Worm (Caenorhabditis elegans) whole organism, late embryonic: Measurements from ENCODE around the gene K07G6.1.

Experiments
- C08G9.2 ChIP-seq: sonication (generic microtip); optimal IDR thresholded peaks from 2 replicates; lab custom pipeline; 2016; ENCODE audit warnings: mild to moderate bottlenecking, missing genetic modification characterization, moderate library complexity, missing compliant biosample characterization
- F13H6.1 ChIP-seq: sonication (generic microtip); optimal IDR thresholded peaks from 2 replicates; lab custom pipeline; 2016; ENCODE audit warnings: missing genetic modification characterization, missing compliant biosample characterization
- K02D7.2 ChIP-seq: sonication (generic microtip); optimal IDR thresholded peaks from 2 replicates; lab custom pipeline; 2017; ENCODE audit warnings: mild to moderate bottlenecking, missing genetic modification characterization, missing compliant biosample characterization
- T23F11.4 ChIP-seq: fragments of 200-800 bp; sonication (Bioruptor generic); optimal IDR thresholded peaks from 2 replicates; lab custom pipeline; 2018; ENCODE audit warnings: mild to moderate bottlenecking, missing genetic modification characterization, missing compliant biosample characterization
- Y22D7AL.16 ChIP-seq: sonication (generic microtip); optimal IDR thresholded peaks from 2 replicates; lab custom pipeline; 2016; ENCODE audit warnings: missing genetic modification characterization, missing compliant biosample characterization
- ahr-1 ChIP-seq: sonication (generic microtip); optimal IDR thresholded peaks from 2 replicates; lab custom pipeline; 2016; ENCODE audit warnings: missing genetic modification characterization, missing compliant biosample characterization
- ama-1 ChIP-seq: fragments of 150-350 bp; optimal IDR thresholded peaks from 2 replicates; lab custom pipeline; 2014
- ceh-18 ChIP-seq: sonication (generic microtip); optimal IDR thresholded peaks from 2 replicates; lab custom pipeline; 2016; ENCODE audit warnings: missing genetic modification characterization, missing compliant biosample characterization
- ceh-22 ChIP-seq: sonication (generic microtip); optimal IDR thresholded peaks from 2 replicates; lab custom pipeline; 2017; ENCODE audit warnings: missing biosample characterization, missing genetic modification characterization
- ceh-34 ChIP-seq: sonication (generic microtip); optimal IDR thresholded peaks from 2 replicates; lab custom pipeline; 2016; ENCODE audit warnings: mild to moderate bottlenecking, missing genetic modification characterization, missing compliant biosample characterization
- ceh-6 ChIP-seq: fragments of 200-800 bp; sonication (Bioruptor generic); optimal IDR thresholded peaks from 2 replicates; lab custom pipeline; 2018; ENCODE audit warnings: mild to moderate bottlenecking, missing genetic modification characterization, missing compliant biosample characterization
- che-1 ChIP-seq: sonication (generic microtip); optimal IDR thresholded peaks from 2 replicates; lab custom pipeline; 2016; ENCODE audit warnings: mild to moderate bottlenecking, missing genetic modification characterization, missing compliant biosample characterization
- elt-4 ChIP-seq: sonication (generic microtip); optimal IDR thresholded peaks from 2 replicates; lab custom pipeline; 2016; ENCODE audit warnings: missing genetic modification characterization, missing compliant biosample characterization
- ets-4 ChIP-seq: sonication (generic microtip); optimal IDR thresholded peaks from 2 replicates; lab custom pipeline; 2016; ENCODE audit warnings: missing genetic modification characterization, missing compliant biosample characterization
- eyg-1 ChIP-seq: sonication (generic microtip); optimal IDR thresholded peaks from 2 replicates; lab custom pipeline; 2016; ENCODE audit warnings: missing genotype, missing genetic modification characterization, missing compliant biosample characterization
- fax-1 ChIP-seq: sonication (generic microtip); optimal IDR thresholded peaks from 2 replicates; lab custom pipeline; 2016; ENCODE audit warnings: missing genotype, missing genetic modification characterization, missing compliant biosample characterization
- hlh-30 ChIP-seq: sonication (generic microtip); optimal IDR thresholded peaks from 2 replicates; lab custom pipeline; 2017; ENCODE audit warnings: antibody characterized with exemption, missing genetic modification characterization, missing compliant biosample characterization; ENCODE audit not compliant: insufficient read depth
- hlh-6 ChIP-seq: sonication (generic microtip); optimal IDR thresholded peaks from 2 replicates; lab custom pipeline; 2016; ENCODE audit warnings: missing genotype, missing genetic modification characterization, missing compliant biosample characterization
- hlh-8 ChIP-seq: sonication (generic microtip); optimal IDR thresholded peaks from 2 replicates; lab custom pipeline; 2016; ENCODE audit warnings: missing genotype, missing genetic modification characterization, missing compliant biosample characterization
- lin-11 ChIP-seq: fragments of 200-800 bp; sonication (Bioruptor generic); optimal IDR thresholded peaks from 2 replicates; lab custom pipeline; 2018; ENCODE audit warnings: mild to moderate bottlenecking, missing genetic modification characterization, missing compliant biosample characterization
- madf-2 ChIP-seq: sonication (generic microtip); optimal IDR thresholded peaks from 2 replicates; lab custom pipeline; 2017; ENCODE audit warnings: missing genetic modification characterization, missing compliant biosample characterization
- mec-3 ChIP-seq: sonication (generic microtip); optimal IDR thresholded peaks from 2 replicates; lab custom pipeline; 2016; ENCODE audit warnings: borderline replicate concordance, missing genetic modification characterization, missing compliant biosample characterization
- nfya-1 ChIP-seq: sonication (generic microtip); optimal IDR thresholded peaks from 2 replicates; lab custom pipeline; 2017; ENCODE audit warnings: missing genetic modification characterization, mild to moderate bottlenecking, missing compliant biosample characterization, antibody characterized with exemption, moderate library complexity
- nhr-11 ChIP-seq: fragments of 150-350 bp; optimal IDR thresholded peaks from 2 replicates; lab custom pipeline; 2014; ENCODE audit warnings: missing biosample characterization, missing genetic modification characterization
- npax-4 ChIP-seq: sonication (generic microtip); optimal IDR thresholded peaks from 2 replicates; lab custom pipeline; 2016; ENCODE audit warnings: missing genetic modification characterization, missing compliant biosample characterization
- odd-2 ChIP-seq: sonication (generic microtip); optimal IDR thresholded peaks from 2 replicates; lab custom pipeline; 2017; ENCODE audit warnings: antibody characterized with exemption, mild to moderate bottlenecking, missing genetic modification characterization, missing compliant biosample characterization
- pat-9 ChIP-seq: fragments of 200-800 bp; sonication (Bioruptor generic); optimal IDR thresholded peaks from 2 replicates; lab custom pipeline; 2018; ENCODE audit warnings: mild to moderate bottlenecking, missing genetic modification characterization, moderate library complexity, missing compliant biosample characterization
- pax-1 ChIP-seq: fragments of 150-350 bp; optimal IDR thresholded peaks from 2 replicates; lab custom pipeline; 2014; ENCODE audit warnings: missing biosample characterization, missing genetic modification characterization
- pha-2 ChIP-seq: sonication (generic microtip); optimal IDR thresholded peaks from 2 replicates; lab custom pipeline; 2017; ENCODE audit warnings: mild to moderate bottlenecking, missing genetic modification characterization, missing compliant biosample characterization
- pha-4 ChIP-seq: fragments of 150-350 bp; optimal IDR thresholded peaks from 2 replicates; lab custom pipeline; 2018; ENCODE audit warnings: missing biosample characterization, missing genetic modification reagents, missing genetic modification characterization
- pqm-1 ChIP-seq: sonication (generic microtip); optimal IDR thresholded peaks from 2 replicates; lab custom pipeline; 2016; ENCODE audit warnings: missing genetic modification characterization, missing compliant biosample characterization
- rnt-1 ChIP-seq: sonication (generic microtip); optimal IDR thresholded peaks from 2 replicates; lab custom pipeline; 2016; ENCODE audit warnings: missing genetic modification characterization, missing compliant biosample characterization
- sdc-2 ChIP-seq: sonication (generic microtip); optimal IDR thresholded peaks from 2 replicates; lab custom pipeline; 2016; ENCODE audit warnings: missing genotype, missing genetic modification characterization, missing compliant biosample characterization
- sox-4 ChIP-seq: sonication (generic microtip); optimal IDR thresholded peaks from 2 replicates; lab custom pipeline; 2017; ENCODE audit warnings: mild to moderate bottlenecking, missing genetic modification characterization, inconsistent platforms, missing compliant biosample characterization
- syd-9 ChIP-seq: sonication (generic microtip); optimal IDR thresholded peaks from 2 replicates; lab custom pipeline; 2016; ENCODE audit warnings: mild to moderate bottlenecking, missing genetic modification characterization, moderate library complexity, missing compliant biosample characterization
- tbx-2 ChIP-seq: sonication (generic microtip); optimal IDR thresholded peaks from 2 replicates; lab custom pipeline; 2016; ENCODE audit warnings: missing genetic modification characterization, missing compliant biosample characterization
- tbx-7 ChIP-seq: sonication (generic microtip); optimal IDR thresholded peaks from 2 replicates; lab custom pipeline; 2016; ENCODE audit warnings: missing genotype, missing genetic modification characterization, missing compliant biosample characterization
- ttx-3 ChIP-seq: sonication (generic microtip); optimal IDR thresholded peaks from 2 replicates; lab custom pipeline; 2016; ENCODE audit warnings: missing genetic modification reagents, missing genetic modification characterization, missing compliant biosample characterization
- unc-3 ChIP-seq, 2 experiments: fragments of 200-800 bp in 1 of 2; sonication (Bioruptor generic) in 1 of 2; sonication (generic microtip) in 1 of 2; conservative IDR thresholded peaks in 1 of 2; optimal IDR thresholded peaks in 1 of 2; 2 replicates each; pipeline versions ENCODE4 v1.3.6 to Lab custom; 2016 to 2022; ENCODE audit warnings: missing compliant biosample characterization in 2 of 2, missing genetic modification characterization in 2 of 2, missing genetic modification reagents in 1 of 2
- zip-5 ChIP-seq: sonication (generic microtip); optimal IDR thresholded peaks from 2 replicates; lab custom pipeline; 2016; ENCODE audit warnings: missing genetic modification characterization, missing compliant biosample characterization
- ztf-16 ChIP-seq: sonication (generic microtip); optimal IDR thresholded peaks from 2 replicates; lab custom pipeline; 2017; ENCODE audit warnings: missing genetic modification characterization, missing compliant biosample characterization

Gene K07G6.1

DNA sequence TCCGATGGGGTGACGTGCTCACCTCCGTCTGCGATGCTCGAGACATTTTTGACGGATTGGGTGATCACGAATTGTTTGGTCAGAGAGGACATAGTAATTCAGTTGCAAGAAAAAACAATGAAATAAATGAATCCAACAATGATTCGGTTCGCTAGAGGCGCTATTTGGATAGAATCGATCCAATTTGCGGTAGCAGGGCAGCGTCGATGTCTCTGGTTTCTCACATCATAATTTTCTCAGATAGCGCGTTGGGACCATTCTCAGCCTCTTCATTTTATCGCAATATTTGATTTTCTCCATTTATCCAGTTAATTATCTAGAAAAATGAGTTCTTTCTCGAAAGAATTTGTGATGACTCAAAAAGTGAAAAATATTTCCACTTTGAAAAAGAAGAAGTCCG lies 35.0 kb upstream of the K07G6.1 start, which contains the start of gene sdz-18:
sdz-18 (minus strand) TSS at position 101 of the 400 bp plus-strand sequence.
- TF ChIP-seq ztf-16 (tag; lab: Kevin White, UChicago): no peak
- TF ChIP-seq tbx-2 (tag; lab: Kevin White, UChicago): no peak
- TF ChIP-seq ama-1 (lab: Kevin White, UChicago): no peak
- no peak for TF ChIP-seq pha-2 (tag; lab: Kevin White, UChicago)
- TF ChIP-seq ceh-34 (tag; lab: Kevin White, UChicago): no peak
- TF ChIP-seq C08G9.2 (tag; lab: Kevin White, UChicago): no peak
- TF ChIP-seq syd-9 (tag; lab: Kevin White, UChicago): no peak
- no peak for TF ChIP-seq nhr-11 (tag; lab: Kevin White, UChicago)
- TF ChIP-seq pqm-1 (tag; lab: Kevin White, UChicago): no peak

DNA sequence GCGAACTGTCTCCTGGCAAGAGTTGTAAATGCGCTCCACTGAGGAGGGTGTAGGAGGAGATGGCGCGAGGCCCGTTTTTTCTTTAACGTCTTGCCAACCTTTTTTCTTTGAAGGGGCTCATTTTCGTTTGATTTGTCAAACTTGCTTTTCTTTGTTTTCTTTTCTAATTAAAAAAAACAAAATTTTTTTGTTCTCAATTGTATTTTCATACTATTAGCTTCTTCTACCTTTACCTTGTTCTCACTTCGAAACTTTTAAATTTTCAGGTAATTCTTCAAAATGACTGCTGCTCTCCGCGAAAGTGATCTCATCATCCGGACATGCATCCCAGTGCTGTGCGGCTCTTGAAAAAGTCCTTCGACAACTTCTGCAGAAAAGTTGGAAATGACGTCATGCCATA lies 31.4 kb upstream of the K07G6.1 start, which contains the start of gene fbxa-184:
fbxa-184 (plus strand) TSS at position 301 of the 400 bp plus-strand sequence.
- no peak for TF ChIP-seq ceh-22 (tag; lab: Kevin White, UChicago)
- no peak for TF ChIP-seq sox-4 (tag; lab: Kevin White, UChicago)
- TF ChIP-seq hlh-6 (tag; lab: Kevin White, UChicago): no peak
- TF ChIP-seq sdc-2: no peak
- no peak for TF ChIP-seq rnt-1 (tag; lab: Kevin White, UChicago)
- no peak for TF ChIP-seq C08G9.2 (tag; lab: Kevin White, UChicago)
- TF ChIP-seq ets-4 (tag; lab: Kevin White, UChicago): no peak
- TF ChIP-seq T23F11.4: no peak
- no peak for TF ChIP-seq madf-2 (tag; lab: Kevin White, UChicago)
- TF ChIP-seq odd-2 (tag; lab: Kevin White, UChicago): no peak
- TF ChIP-seq pha-2 (tag; lab: Kevin White, UChicago): no peak
- no peak for TF ChIP-seq nfya-1 (tag; lab: Kevin White, UChicago)
- TF ChIP-seq hlh-8: no peak

DNA sequence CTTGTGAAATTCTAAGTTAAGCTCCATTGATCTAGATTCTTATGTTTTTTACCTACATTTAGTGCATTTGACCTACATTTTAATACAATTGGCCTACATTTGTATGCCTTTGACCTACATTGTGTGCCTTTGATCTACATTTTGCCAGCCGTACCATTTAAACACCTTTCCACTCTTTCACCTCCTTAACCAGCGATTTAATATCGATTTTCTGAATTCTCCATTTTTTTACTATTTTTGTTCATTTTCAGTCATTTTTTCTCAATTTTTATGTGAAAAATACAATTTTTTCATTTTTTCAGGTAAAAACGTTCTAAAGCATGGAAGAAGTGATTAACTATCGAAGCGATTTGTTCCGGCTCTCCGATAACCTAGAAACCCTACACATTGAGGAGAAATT lies 28.4 kb upstream of the K07G6.1 start, which contains the start of gene btb-7:
btb-7 (plus strand) TSS at position 301 of the 400 bp plus-strand sequence.
- TF ChIP-seq pha-4 (no peak), tbx-2 (tag; lab: Kevin White, UChicago) (no peak), mec-3 (tag; lab: Kevin White, UChicago) (no peak), ama-1 (lab: Kevin White, UChicago) (no peak), ahr-1 (no peak), unc-3 (GFP tag; conservative IDR thresholded peaks at IDR 0.05; lab: Robert Waterston, UW) (no peak), unc-3 (tag; optimal IDR thresholded peaks at IDR 0.05; lab: Kevin White, UChicago) (no peak), zip-5 (tag; lab: Kevin White, UChicago) (no peak), ceh-22 (tag; lab: Kevin White, UChicago) (no peak), T23F11.4 (no peak), F13H6.1 (tag; lab: Kevin White, UChicago) (no peak), ceh-6 (no peak), che-1 (no peak), pha-2 (tag; lab: Kevin White, UChicago) (no peak), fax-1 (no peak), eyg-1 (tag; lab: Kevin White, UChicago) (no peak), npax-4 (tag; lab: Kevin White, UChicago) (no peak), pax-1 (tag; lab: Kevin White, UChicago) (no peak), elt-4 (tag; lab: Kevin White, UChicago) (no peak)
- TF ChIP-seq, all 69 proteins: peak for 0

ce11 chrII:1714772-1715353 lies 26.5 kb upstream of the K07G6.1 start, which contains the start of gene btb-6:
Gene btb-6, plus strand, starts transcription at chrII:1715303.
- no peak for TF ChIP-seq ceh-18 (tag; lab: Kevin White, UChicago)
- TF ChIP-seq F13H6.1 (tag; lab: Kevin White, UChicago): no peak
- TF ChIP-seq npax-4 (tag; lab: Kevin White, UChicago): no peak
- TF ChIP-seq lin-11: no peak
- no peak for TF ChIP-seq K02D7.2
- TF ChIP-seq Y22D7AL.16 (tag; lab: Kevin White, UChicago): no peak
- TF ChIP-seq hlh-30 (tag; lab: Kevin White, UChicago): no peak
- no peak for TF ChIP-seq syd-9 (tag; lab: Kevin White, UChicago)
- no peak for TF ChIP-seq ztf-16 (tag; lab: Kevin White, UChicago)
- TF ChIP-seq pat-9 (tag; lab: Kevin White, UChicago): no peak
- TF ChIP-seq tbx-7 (tag; lab: Kevin White, UChicago): no peak
- TF ChIP-seq ttx-3 (tag; lab: Kevin White, UChicago): no peak
- no peak for TF ChIP-seq pax-1 (tag; lab: Kevin White, UChicago)
- no peak for TF ChIP-seq ahr-1
- TF ChIP-seq T23F11.4: no peak
- TF ChIP-seq sox-4 (tag; lab: Kevin White, UChicago): no peak
